Fruit fly (Drosophila melanogaster) whole organism, embryonic: Measurements from ENCODE around the gene acj6.
A peak's percentile ranks its signal among the peaks of the same experiment; 100 is the strongest.

Experiments
- Ada2b ChIP-seq: fragments of 200-800 bp; sonication (Bioruptor generic); IDR thresholded peaks from 2 replicates; pipeline ENCODE4 v1.3.6; 2022; ENCODE audit warnings: missing biosample characterization, missing genetic modification characterization
- Atf-2 ChIP-seq: fragments of 200-800 bp; sonication (Bioruptor generic); optimal IDR thresholded peaks from 2 replicates; lab custom pipeline; 2016; ENCODE audit warnings: missing biosample characterization, missing genetic modification characterization
- Awh ChIP-seq: fragments of 200-800 bp; sonication (Bioruptor generic); IDR thresholded peaks from 2 replicates; pipeline ENCODE4, ENCODE4 v1.3.6; 2022; ENCODE audit warnings: missing biosample characterization, missing genetic modification characterization
- CG10366 ChIP-seq: fragments of 200-800 bp; sonication (Bioruptor generic); IDR thresholded peaks from 2 replicates; pipeline ENCODE4 v1.3.6; 2022; ENCODE audit warnings: missing biosample characterization, missing genetic modification characterization
- CG11504 ChIP-seq: fragments of 200-800 bp; sonication (Bioruptor generic); optimal IDR thresholded peaks from 3 replicates; lab custom pipeline; 2019; ENCODE audit warnings: missing biosample characterization, mild to moderate bottlenecking, missing genetic modification characterization, moderate library complexity
- CG12391 ChIP-seq: fragments of 200-800 bp; sonication (Bioruptor generic); optimal IDR thresholded peaks from 3 replicates; lab custom pipeline; 2018; ENCODE audit warnings: missing biosample characterization, mild to moderate bottlenecking, missing genetic modification characterization, moderate library complexity
- CG13424 ChIP-seq: fragments of 200-800 bp; sonication (Bioruptor generic); optimal IDR thresholded peaks from 2 replicates; lab custom pipeline; 2019; ENCODE audit warnings: missing biosample characterization, mild to moderate bottlenecking, missing genetic modification characterization, moderate library complexity
- CG14050 ChIP-seq: fragments of 200-800 bp; sonication (Bioruptor generic); IDR thresholded peaks from 3 replicates; pipeline ENCODE4 v1.3.6; 2022; ENCODE audit warnings: missing biosample characterization, missing genetic modification characterization
- CG14710 ChIP-seq: fragments of 200-800 bp; sonication (Bioruptor generic); optimal IDR thresholded peaks from 3 replicates; lab custom pipeline; 2019; ENCODE audit warnings: missing biosample characterization, mild to moderate bottlenecking, missing genetic modification characterization, moderate library complexity
- CG1529 ChIP-seq: fragments of 200-800 bp; sonication (Bioruptor generic); optimal IDR thresholded peaks from 3 replicates; lab custom pipeline; 2018; ENCODE audit warnings: missing biosample characterization, missing genetic modification characterization
- CG16813 ChIP-seq: fragments of 200-800 bp; sonication (Bioruptor generic); IDR thresholded peaks from 3 replicates; pipeline ENCODE4 v1.3.6; 2022; ENCODE audit warnings: missing biosample characterization, missing genetic modification characterization; ENCODE audit not compliant: partially characterized antibody
- CG17802 ChIP-seq: fragments of 200-800 bp; sonication (Bioruptor generic); optimal IDR thresholded peaks from 2 replicates; lab custom pipeline; 2018; ENCODE audit warnings: missing biosample characterization, mild to moderate bottlenecking, missing genetic modification characterization, moderate library complexity
- CG18599 ChIP-seq: fragments of 200-800 bp; sonication (Bioruptor generic); optimal IDR thresholded peaks from 3 replicates; lab custom pipeline; 2017; ENCODE audit warnings: missing biosample characterization, missing genetic modification characterization, mild to moderate bottlenecking, moderate library complexity, missing genetic modification reagents
- CG18619 ChIP-seq: fragments of 200-800 bp; sonication (Bioruptor generic); optimal IDR thresholded peaks from 3 replicates; lab custom pipeline; 2017; ENCODE audit warnings: missing biosample characterization, mild to moderate bottlenecking, missing genetic modification characterization
- CG30403 ChIP-seq: fragments of 200-800 bp; sonication (Bioruptor generic); optimal IDR thresholded peaks from 3 replicates; lab custom pipeline; 2016; ENCODE audit warnings: missing biosample characterization, missing genetic modification characterization
- CG31441 ChIP-seq: fragments of 200-800 bp; sonication (Bioruptor generic); IDR thresholded peaks from 2 replicates; pipeline ENCODE4 v1.3.6; 2022; ENCODE audit warnings: missing biosample characterization, missing genetic modification characterization
- CG34422 ChIP-seq: fragments of 200-800 bp; sonication (Bioruptor generic); IDR thresholded peaks from 3 replicates; pipeline ENCODE4 v1.3.6; 2022; ENCODE audit warnings: missing biosample characterization, missing genetic modification characterization
- CG42726 ChIP-seq: fragments of 200-800 bp; sonication (Bioruptor generic); IDR thresholded peaks from 2 replicates; pipeline ENCODE4 v1.3.6; 2022; ENCODE audit warnings: missing biosample characterization, missing genetic modification characterization; ENCODE audit not compliant: partially characterized antibody
- CG4360 ChIP-seq: fragments of 200-800 bp; sonication (Bioruptor generic); IDR thresholded peaks from 2 replicates; pipeline ENCODE4 v1.3.6; 2022; ENCODE audit warnings: missing biosample characterization, missing genetic modification characterization
- CG4730 ChIP-seq: fragments of 200-800 bp; sonication (Bioruptor generic); IDR thresholded peaks from 2 replicates; pipeline ENCODE4 v1.3.6; 2022; ENCODE audit warnings: missing biosample characterization, missing genetic modification characterization
- CG7271 ChIP-seq: fragments of 200-800 bp; sonication (Bioruptor generic); optimal IDR thresholded peaks from 2 replicates; lab custom pipeline; 2018; ENCODE audit warnings: missing biosample characterization, mild to moderate bottlenecking, missing genetic modification characterization, moderate library complexity
- CG7745 ChIP-seq: fragments of 200-800 bp; sonication (Bioruptor generic); optimal IDR thresholded peaks from 2 replicates; lab custom pipeline; 2018; ENCODE audit warnings: missing biosample characterization, mild to moderate bottlenecking, missing genetic modification characterization, moderate library complexity
- CHES-1-like ChIP-seq: fragments of 200-800 bp; sonication (Bioruptor generic); optimal IDR thresholded peaks from 2 replicates; lab custom pipeline; 2016; ENCODE audit warnings: missing biosample characterization, missing genetic modification characterization
- Dbx ChIP-seq: fragments of 200-800 bp; sonication (Bioruptor generic); IDR thresholded peaks from 3 replicates; pipeline ENCODE4 v1.3.6; 2022; ENCODE audit warnings: missing biosample characterization, missing genetic modification characterization
- Dfd ChIP-seq, 2 experiments: fragments of >200 bp; optimal IDR thresholded peaks; 2 replicates each; lab custom pipeline; 2017; ENCODE audit warnings: missing biosample characterization in 2 of 2, missing genetic modification characterization in 2 of 2
- Elba2 ChIP-seq: fragments of 200-800 bp; sonication (Bioruptor generic); optimal IDR thresholded peaks from 3 replicates; lab custom pipeline; 2016; ENCODE audit warnings: missing biosample characterization, missing genetic modification characterization
- Hand ChIP-seq: fragments of 200-800 bp; sonication (Bioruptor generic); optimal IDR thresholded peaks from 2 replicates; lab custom pipeline; 2017; ENCODE audit warnings: mild to moderate bottlenecking, missing biosample characterization, missing genetic modification reagents, missing genetic modification characterization
- Hr3 ChIP-seq: fragments of 200-800 bp; sonication (Bioruptor generic); optimal IDR thresholded peaks from 3 replicates; lab custom pipeline; 2016; ENCODE audit warnings: missing biosample characterization, missing genetic modification characterization
- MBD-R2 ChIP-seq: fragments of 200-800 bp; sonication (Bioruptor generic); IDR thresholded peaks from 2 replicates; pipeline ENCODE4 v1.3.6; 2022; ENCODE audit warnings: missing biosample characterization, missing genetic modification characterization
- Meics ChIP-seq: fragments of 200-800 bp; sonication (Bioruptor generic); optimal IDR thresholded peaks from 2 replicates; lab custom pipeline; 2017; ENCODE audit warnings: missing biosample characterization, mild to moderate bottlenecking, missing genetic modification characterization
- PHDP ChIP-seq: fragments of 200-800 bp; sonication (Bioruptor generic); optimal IDR thresholded peaks from 3 replicates; lab custom pipeline; 2018; ENCODE audit warnings: missing biosample characterization, mild to moderate bottlenecking, missing genetic modification characterization, moderate library complexity
- Six4 ChIP-seq: fragments of 200-800 bp; sonication (Bioruptor generic); optimal IDR thresholded peaks from 2 replicates; lab custom pipeline; 2016; ENCODE audit warnings: missing biosample characterization, missing genetic modification characterization
- Sry-δ ChIP-seq: fragments of 200-800 bp; sonication (Bioruptor generic); optimal IDR thresholded peaks from 2 replicates; lab custom pipeline; 2016; ENCODE audit warnings: missing biosample characterization, missing genetic modification characterization
- YL-1 ChIP-seq: fragments of 200-800 bp; sonication (Bioruptor generic); optimal IDR thresholded peaks from 3 replicates; lab custom pipeline; 2017; ENCODE audit warnings: missing biosample characterization, mild to moderate bottlenecking, missing genetic modification characterization
- bsh ChIP-seq, 2 experiments: fragments of 200-800 bp; sonication (Bioruptor generic); optimal IDR thresholded peaks; 2 replicates each; lab custom pipeline; 2017 to 2018; ENCODE audit warnings: mild to moderate bottlenecking in 2 of 2, missing biosample characterization in 2 of 2, missing genetic modification characterization in 2 of 2, moderate library complexity in 1 of 2
- chinmo ChIP-seq: fragments of 200-800 bp; sonication (Bioruptor generic); IDR thresholded peaks from 4 replicates; pipeline ENCODE4 v1.3.6; 2022; ENCODE audit warnings: missing biosample characterization, missing genetic modification characterization; ENCODE audit not compliant: partially characterized antibody
- ci ChIP-seq: fragments of 200-800 bp; sonication (Bioruptor generic); IDR thresholded peaks from 3 replicates; pipeline ENCODE4 v1.3.6; 2022; ENCODE audit warnings: missing biosample characterization, missing genetic modification characterization
- dmrt99B ChIP-seq: fragments of 200-800 bp; sonication (Bioruptor generic); optimal IDR thresholded peaks from 2 replicates; lab custom pipeline; 2018; ENCODE audit warnings: missing biosample characterization, mild to moderate bottlenecking, missing genetic modification characterization, moderate library complexity
- fd3F ChIP-seq: fragments of 200-800 bp; sonication (Bioruptor generic); optimal IDR thresholded peaks from 2 replicates; lab custom pipeline; 2018; ENCODE audit warnings: missing biosample characterization, mild to moderate bottlenecking, missing genetic modification characterization, moderate library complexity
- fru ChIP-seq: fragments of >200 bp; optimal IDR thresholded peaks from 2 replicates; lab custom pipeline; 2017
- gsb ChIP-seq: fragments of 200-800 bp; sonication (Bioruptor generic); IDR thresholded peaks from 2 replicates; pipeline ENCODE4 v1.3.6; 2022; ENCODE audit warnings: missing biosample characterization, missing genetic modification characterization
- hbn ChIP-seq: fragments of 200-800 bp; sonication (Bioruptor generic); IDR thresholded peaks from 2 replicates; pipeline ENCODE4 v1.3.6; 2022; ENCODE audit warnings: missing biosample characterization, missing genetic modification characterization; ENCODE audit not compliant: partially characterized antibody
- nerfin-2 ChIP-seq: fragments of 200-800 bp; sonication (Bioruptor generic); IDR thresholded peaks from 2 replicates; pipeline ENCODE4 v1.3.6; 2022; ENCODE audit warnings: missing biosample characterization, missing genetic modification characterization; ENCODE audit not compliant: partially characterized antibody
- nom ChIP-seq: fragments of 200-800 bp; sonication (Bioruptor generic); optimal IDR thresholded peaks from 2 replicates; lab custom pipeline; 2017; ENCODE audit warnings: missing biosample characterization, missing genetic modification characterization, mild to moderate bottlenecking, moderate library complexity, missing genetic modification reagents
- odd ChIP-seq: fragments of 200-800 bp; sonication (Bioruptor generic); optimal IDR thresholded peaks from 2 replicates; lab custom pipeline; 2017; ENCODE audit warnings: missing biosample characterization, mild to moderate bottlenecking, missing genetic modification characterization
- peb ChIP-seq: fragments of 200-800 bp; sonication (Bioruptor generic); IDR thresholded peaks from 2 replicates; pipeline ENCODE4 v1.3.6; 2022; ENCODE audit warnings: missing biosample characterization, missing genetic modification characterization
- pros ChIP-seq: fragments of 200-800 bp; sonication (Bioruptor generic); optimal IDR thresholded peaks from 3 replicates; lab custom pipeline; 2019; ENCODE audit warnings: missing biosample characterization, mild to moderate bottlenecking, missing genetic modification characterization, moderate library complexity
- ttk ChIP-seq: fragments of 200-800 bp; sonication (Bioruptor generic); IDR thresholded peaks from 2 replicates; pipeline ENCODE4 v2.1.2; 2022; ENCODE audit warnings: missing biosample characterization, missing genetic modification characterization
- wek ChIP-seq: fragments of 200-800 bp; sonication (Bioruptor generic); optimal IDR thresholded peaks from 3 replicates; lab custom pipeline; 2018; ENCODE audit warnings: missing biosample characterization, mild to moderate bottlenecking, missing genetic modification characterization, moderate library complexity

Gene acj6

dm6 chrX:15312074-15312881 lies 66.6 kb downstream of the acj6 start (continued):
- TF ChIP-seq CG7271 (tag; lab: Kevin White, UChicago), result no peak
- no peak for TF ChIP-seq CG7745 (tag; lab: Kevin White, UChicago)
- TF ChIP-seq CG17802 (tag; lab: Kevin White, UChicago), result no peak
- no peak for TF ChIP-seq CG4360 (GFP tag; lab: Robert Waterston, UW)
- TF ChIP-seq nom (GFP tag; lab: Kevin White, UChicago), result no peak
- TF ChIP-seq nerfin-2 (GFP tag; lab: Robert Waterston, UW), result no peak
- TF ChIP-seq CG18619 (GFP tag; lab: Kevin White, UChicago), result peak; percentile 5
- TF ChIP-seq CG16813 (GFP tag; lab: Robert Waterston, UW), result no peak
- peak in 1 of 2 experiments; percentile 61 for TF ChIP-seq Dfd (GFP tag; optimal IDR thresholded peaks at IDR 0.05; lab: Kevin White, UChicago)
- no peak for TF ChIP-seq fd3F (GFP tag; lab: Kevin White, UChicago)
- no peak for TF ChIP-seq MBD-R2 (GFP tag; lab: Robert Waterston, UW)
- no peak for TF ChIP-seq peb (GFP tag; lab: Robert Waterston, UW)
- peak in 1 of 2 experiments; percentile 16 for TF ChIP-seq bsh (GFP tag; optimal IDR thresholded peaks at IDR 0.05; lab: Kevin White, UChicago)
- TF ChIP-seq fru (lab: Kevin White, UChicago), result no peak
- peak; percentile 40; the same call in 1 of the 2 replicates for TF ChIP-seq ttk (GFP tag; lab: Robert Waterston, UW)
- TF ChIP-seq CG42726 (GFP tag; lab: Robert Waterston, UW), result no peak
- no peak for TF ChIP-seq Hand
- peak; percentile 68 for TF ChIP-seq dmrt99B
- no peak for TF ChIP-seq Six4 (GFP tag; lab: Kevin White, UChicago)
- TF ChIP-seq hbn (GFP tag; lab: Robert Waterston, UW), result no peak
- no peak for TF ChIP-seq CG14050 (GFP tag; lab: Robert Waterston, UW)
- TF ChIP-seq Meics (GFP tag; lab: Kevin White, UChicago), result peak; percentile 13
- TF ChIP-seq YL-1 (GFP tag; lab: Kevin White, UChicago), result no peak
- peak; percentile 37 for TF ChIP-seq odd (GFP tag; lab: Kevin White, UChicago)
- no peak for TF ChIP-seq pros
- no peak for TF ChIP-seq CG34422
- TF ChIP-seq wek (GFP tag; lab: Kevin White, UChicago), result no peak
- TF ChIP-seq Sry-δ (GFP tag; lab: Kevin White, UChicago), result no peak
- no peak for TF ChIP-seq CG18599 (GFP tag; lab: Kevin White, UChicago)
- TF ChIP-seq CHES-1-like (GFP tag; lab: Kevin White, UChicago), result no peak
- TF ChIP-seq Dbx (GFP tag; lab: Robert Waterston, UW), result no peak
- TF ChIP-seq CG13424 (tag; lab: Kevin White, UChicago), result peak; percentile 31
- no peak for TF ChIP-seq gsb
- no peak for TF ChIP-seq CG14710 (tag; lab: Kevin White, UChicago)
- peak; percentile 64 for TF ChIP-seq CG11504 (tag; lab: Kevin White, UChicago)
- no peak for TF ChIP-seq Hr3 (GFP tag; lab: Kevin White, UChicago)
- no peak for TF ChIP-seq CG1529
- peak; percentile 53; the same call in 1 of the 2 replicates for TF ChIP-seq CG31441 (GFP tag; lab: Robert Waterston, UW)
- no peak for TF ChIP-seq Ada2b (GFP tag; lab: Robert Waterston, UW)
- TF ChIP-seq Awh (GFP tag; lab: Robert Waterston, UW), result peak; percentile 51; the same call in 1 of the 2 replicates
- no peak for TF ChIP-seq chinmo (GFP tag; lab: Robert Waterston, UW)
- peak; percentile 14; the same call in 1 of the 2 replicates for TF ChIP-seq CG10366
- TF ChIP-seq ci (GFP tag; lab: Robert Waterston, UW), result 0 out of 3 replicates have a peak, but pooled peaks have one; percentile 24
- TF ChIP-seq CG30403 (GFP tag; lab: Kevin White, UChicago), result peak; percentile 54
- no peak for TF ChIP-seq Atf-2 (GFP tag; lab: Kevin White, UChicago)
- TF ChIP-seq PHDP, result peak; percentile 5
- TF ChIP-seq CG12391 (tag; lab: Kevin White, UChicago), result peak; percentile 29
- 0 out of 2 replicates have a peak, but pooled peaks have one; percentile 9 for TF ChIP-seq CG4730 (GFP tag; lab: Robert Waterston, UW)
- TF ChIP-seq Elba2, result no peak
